Worm (Caenorhabditis elegans) whole organism, midembryonic: ENCODE data around the gene cpg-18.

Source experiments
- cog-1 ChIP-seq: sonication (generic microtip); optimal IDR thresholded peaks from 2 replicates; lab custom pipeline; 2016; ENCODE audit warnings: missing genetic modification characterization, missing compliant biosample characterization
- flt-1 ChIP-seq: fragments of 200-800 bp; sonication (Bioruptor generic); IDR thresholded peaks from 2 replicates; pipeline ENCODE4 v1.3.6; 2022; ENCODE audit warnings: missing genetic modification characterization, missing compliant biosample characterization
- ref-1 ChIP-seq: fragments of 200-800 bp; sonication (Bioruptor generic); conservative IDR thresholded peaks from 2 replicates; pipeline ENCODE4 v1.3.6; 2022; ENCODE audit warnings: missing genetic modification reagents, missing genetic modification characterization, missing compliant biosample characterization
- ztf-29 ChIP-seq: fragments of 200-800 bp; sonication (Bioruptor generic); IDR thresholded peaks from 2 replicates; pipeline ENCODE4 v1.3.6; 2022; ENCODE audit warnings: missing genetic modification reagents, missing genetic modification characterization, missing compliant biosample characterization

DNA sequence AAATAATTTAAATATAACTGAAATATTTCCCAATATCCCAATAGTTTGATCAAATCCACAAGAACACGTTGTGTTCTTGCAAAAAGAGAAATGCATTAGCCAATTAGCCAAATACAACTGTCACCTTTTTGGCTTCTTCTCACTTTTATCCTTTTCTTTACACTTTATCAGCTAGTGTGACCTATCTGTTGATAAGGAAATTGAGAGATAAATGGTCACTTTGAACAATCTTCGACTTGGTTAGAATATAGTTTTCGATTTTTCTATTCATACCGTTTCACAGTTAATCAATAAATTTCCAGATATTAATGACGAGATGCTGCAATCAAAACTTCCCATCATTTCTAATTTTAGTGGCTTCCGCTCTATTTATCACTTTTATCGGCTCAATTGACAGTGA, 26.0 kb upstream of the cpg-18 start, which contains the start of gene C55C3.1:
- TF ChIP-seq flt-1 (GFP tag; lab: Robert Waterston, UW) (no peak), ref-1 (GFP tag; lab: Robert Waterston, UW) (no peak), ztf-29 (GFP tag; lab: Robert Waterston, UW) (no peak), cog-1 (tag; lab: Kevin White, UChicago) (no peak)
